Fruit fly (Drosophila melanogaster) whole organism, embryonic: ENCODE results near the gene Naxd.

ENCODE experiments used
- B-H1 ChIP-seq: fragments of 200-800 bp; sonication (Bioruptor generic); IDR thresholded peaks from 3 replicates; pipeline ENCODE4 v1.3.6; 2022; ENCODE audit warnings: missing biosample characterization, missing genetic modification characterization
- B-H2 ChIP-seq: fragments of 200-800 bp; sonication (Bioruptor generic); optimal IDR thresholded peaks from 2 replicates; lab custom pipeline; 2018; ENCODE audit warnings: missing biosample characterization, mild to moderate bottlenecking, missing genetic modification characterization
- Bdp1 ChIP-seq: fragments of 200-800 bp; sonication (Bioruptor generic); optimal IDR thresholded peaks from 3 replicates; lab custom pipeline; 2016; ENCODE audit warnings: missing biosample characterization, missing genetic modification characterization
- CG11504 ChIP-seq: fragments of 200-800 bp; sonication (Bioruptor generic); optimal IDR thresholded peaks from 3 replicates; lab custom pipeline; 2019; ENCODE audit warnings: missing biosample characterization, mild to moderate bottlenecking, missing genetic modification characterization, moderate library complexity
- CG11696 ChIP-seq: fragments of 200-800 bp; sonication (Bioruptor generic); IDR thresholded peaks from 2 replicates; pipeline ENCODE4 v1.3.6; 2022; ENCODE audit warnings: missing biosample characterization, missing genetic modification characterization
- CG12155 ChIP-seq: fragments of 200-800 bp; sonication (Bioruptor generic); optimal IDR thresholded peaks from 3 replicates; lab custom pipeline; 2016; ENCODE audit warnings: missing biosample characterization, missing genetic modification characterization
- CG12219 ChIP-seq: fragments of 200-800 bp; sonication (Bioruptor generic); optimal IDR thresholded peaks from 3 replicates; lab custom pipeline; 2018; ENCODE audit warnings: missing biosample characterization, mild to moderate bottlenecking, missing genetic modification characterization
- CG12769 ChIP-seq: fragments of 200-800 bp; sonication (Bioruptor generic); optimal IDR thresholded peaks from 2 replicates; lab custom pipeline; 2019; ENCODE audit warnings: missing biosample characterization, mild to moderate bottlenecking, missing genetic modification characterization, moderate library complexity
- CG13123 ChIP-seq: fragments of 200-800 bp; sonication (Bioruptor generic); optimal IDR thresholded peaks from 2 replicates; lab custom pipeline; 2016; ENCODE audit warnings: missing biosample characterization, missing genetic modification characterization
- CG14667 ChIP-seq: fragments of 200-800 bp; sonication (Bioruptor generic); IDR thresholded peaks from 2 replicates; pipeline ENCODE4 v1.3.6; 2022; ENCODE audit warnings: missing biosample characterization, missing genetic modification characterization
- CG14710 ChIP-seq: fragments of 200-800 bp; sonication (Bioruptor generic); optimal IDR thresholded peaks from 3 replicates; lab custom pipeline; 2019; ENCODE audit warnings: missing biosample characterization, mild to moderate bottlenecking, missing genetic modification characterization, moderate library complexity
- CG15514 ChIP-seq: fragments of 200-800 bp; sonication (Bioruptor generic); optimal IDR thresholded peaks from 3 replicates; lab custom pipeline; 2017; ENCODE audit warnings: missing biosample characterization, missing genetic modification characterization, mild to moderate bottlenecking, moderate library complexity, missing genetic modification reagents
- CG17568 ChIP-seq: fragments of 200-800 bp; sonication (Bioruptor generic); optimal IDR thresholded peaks from 2 replicates; lab custom pipeline; 2018; ENCODE audit warnings: missing biosample characterization, mild to moderate bottlenecking, missing genetic modification characterization, moderate library complexity
- CG17802 ChIP-seq: fragments of 200-800 bp; sonication (Bioruptor generic); optimal IDR thresholded peaks from 2 replicates; lab custom pipeline; 2018; ENCODE audit warnings: missing biosample characterization, mild to moderate bottlenecking, missing genetic modification characterization, moderate library complexity
- CG2678 ChIP-seq: fragments of 200-800 bp; sonication (Bioruptor generic); optimal IDR thresholded peaks from 3 replicates; lab custom pipeline; 2019; ENCODE audit warnings: missing biosample characterization, mild to moderate bottlenecking, missing genetic modification characterization, moderate library complexity
- CG42726 ChIP-seq: fragments of 200-800 bp; sonication (Bioruptor generic); IDR thresholded peaks from 2 replicates; pipeline ENCODE4 v1.3.6; 2022; ENCODE audit warnings: missing biosample characterization, missing genetic modification characterization; ENCODE audit not compliant: partially characterized antibody
- CG6791 ChIP-seq: fragments of 200-800 bp; sonication (Bioruptor generic); IDR thresholded peaks from 3 replicates; pipeline ENCODE4 v1.3.6; 2022; ENCODE audit warnings: missing biosample characterization, missing genetic modification characterization; ENCODE audit not compliant: partially characterized antibody
- CG7372 ChIP-seq: fragments of 200-800 bp; sonication (Bioruptor generic); IDR thresholded peaks from 2 replicates; pipeline ENCODE4 v1.3.6; 2022; ENCODE audit warnings: missing biosample characterization, missing genetic modification characterization
- D19A ChIP-seq: fragments of 200-800 bp; optimal IDR thresholded peaks from 3 replicates; lab custom pipeline; 2019; ENCODE audit warnings: missing biosample characterization, mild to moderate bottlenecking, missing genetic modification characterization, moderate library complexity
- Dll ChIP-seq: fragments of 200-800 bp; sonication (Bioruptor generic); IDR thresholded peaks from 4 replicates; pipeline ENCODE4 v1.3.6; 2022; ENCODE audit warnings: missing biosample characterization, missing genetic modification characterization; ENCODE audit not compliant: partially characterized antibody
- E2f2 ChIP-seq: fragments of 200-800 bp; sonication (Bioruptor generic); IDR thresholded peaks from 2 replicates; pipeline ENCODE4 v1.3.6; 2022; ENCODE audit warnings: missing biosample characterization, missing genetic modification characterization
- Ets65A ChIP-seq: fragments of 200-800 bp; sonication (Bioruptor generic); peaks from one replicate; lab custom pipeline; 2016; ENCODE audit warnings: missing biosample characterization, missing genetic modification characterization
- HLH4C ChIP-seq: fragments of 200-800 bp; sonication (Bioruptor generic); IDR thresholded peaks from 3 replicates; pipeline ENCODE4 v1.3.6; 2022; ENCODE audit warnings: missing biosample characterization, missing genetic modification characterization; ENCODE audit not compliant: partially characterized antibody
- HLH54F ChIP-seq: fragments of 200-800 bp; sonication (Bioruptor generic); optimal IDR thresholded peaks from 3 replicates; lab custom pipeline; 2016; ENCODE audit warnings: missing biosample characterization, missing genetic modification characterization
- Hand ChIP-seq: fragments of 200-800 bp; sonication (Bioruptor generic); optimal IDR thresholded peaks from 2 replicates; lab custom pipeline; 2017; ENCODE audit warnings: mild to moderate bottlenecking, missing biosample characterization, missing genetic modification reagents, missing genetic modification characterization
- HmgD ChIP-seq: fragments of 200-800 bp; sonication (Bioruptor generic); optimal IDR thresholded peaks from 3 replicates; lab custom pipeline; 2016; ENCODE audit warnings: missing biosample characterization, missing genetic modification characterization
- Hsf ChIP-seq: fragments of 200-800 bp; sonication (Bioruptor generic); optimal IDR thresholded peaks from 3 replicates; lab custom pipeline; 2016; ENCODE audit warnings: missing biosample characterization, missing genetic modification characterization
- Pdp1 ChIP-seq, 2 experiments: fragments of 200-800 bp; sonication (Bioruptor generic); optimal IDR thresholded peaks; 3 replicates each; lab custom pipeline; 2016; ENCODE audit warnings: missing biosample characterization in 2 of 2, missing genetic modification characterization in 2 of 2, mild to moderate bottlenecking in 1 of 2, moderate library complexity in 1 of 2
- Rfx ChIP-seq: fragments of 200-800 bp; sonication (Bioruptor generic); IDR thresholded peaks from 2 replicates; pipeline ENCODE4 v1.3.6; 2022; ENCODE audit warnings: missing biosample characterization, missing genetic modification characterization
- Scr ChIP-seq: fragments of 200-800 bp; sonication (Bioruptor generic); IDR thresholded peaks from 2 replicates; pipeline ENCODE4 v1.3.6; 2022; ENCODE audit warnings: missing biosample characterization, missing genetic modification characterization; ENCODE audit not compliant: partially characterized antibody
- Sry-β ChIP-seq: fragments of 200-800 bp; sonication (Bioruptor generic); optimal IDR thresholded peaks from 2 replicates; lab custom pipeline; 2018; ENCODE audit warnings: missing biosample characterization, mild to moderate bottlenecking, missing genetic modification characterization, moderate library complexity
- Taf1 ChIP-seq: fragments of 200-800 bp; sonication (Bioruptor generic); IDR thresholded peaks from 2 replicates; pipeline ENCODE4 v1.3.6; 2022; ENCODE audit warnings: missing biosample characterization, missing genetic modification characterization
- Vsx1 ChIP-seq: fragments of 200-800 bp; sonication (Bioruptor generic); optimal IDR thresholded peaks from 2 replicates; lab custom pipeline; 2017; ENCODE audit warnings: missing biosample characterization, mild to moderate bottlenecking, missing genetic modification characterization, missing genetic modification reagents
- croc ChIP-seq: fragments of 200-800 bp; sonication (Bioruptor generic); conservative IDR thresholded peaks from 3 replicates; pipeline ENCODE4 v1.3.6; 2022; ENCODE audit warnings: missing biosample characterization, missing genetic modification characterization
- dimm ChIP-seq: fragments of 200-800 bp; sonication (Bioruptor generic); IDR thresholded peaks from 2 replicates; pipeline ENCODE4 v1.3.6; 2022; ENCODE audit warnings: missing biosample characterization, missing genetic modification characterization
- her ChIP-seq: fragments of 200-800 bp; sonication (Bioruptor generic); optimal IDR thresholded peaks from 2 replicates; lab custom pipeline; 2016; ENCODE audit warnings: missing biosample characterization, missing genetic modification characterization
- hth ChIP-seq: fragments of >200 bp; optimal IDR thresholded peaks from 2 replicates; lab custom pipeline; 2017; ENCODE audit warnings: inconsistent platforms
- maf-S ChIP-seq: fragments of 200-800 bp; sonication (Bioruptor generic); optimal IDR thresholded peaks from 2 replicates; lab custom pipeline; 2016; ENCODE audit warnings: missing biosample characterization, missing genetic modification characterization
- nau ChIP-seq: fragments of 200-800 bp; sonication (Bioruptor generic); optimal IDR thresholded peaks from 3 replicates; lab custom pipeline; 2017; ENCODE audit warnings: missing biosample characterization, mild to moderate bottlenecking, missing genetic modification characterization, missing genetic modification reagents
- oc ChIP-seq: fragments of 200-800 bp; sonication (Bioruptor generic); optimal IDR thresholded peaks from 2 replicates; lab custom pipeline; 2018; ENCODE audit warnings: missing biosample characterization, mild to moderate bottlenecking, missing genetic modification characterization, moderate library complexity
- pzg ChIP-seq: fragments of 200-800 bp; sonication (Bioruptor generic); optimal IDR thresholded peaks from 3 replicates; lab custom pipeline; 2018; ENCODE audit warnings: missing biosample characterization, mild to moderate bottlenecking, missing genetic modification characterization, moderate library complexity
- row ChIP-seq: fragments of 200-800 bp; sonication (Bioruptor generic); IDR thresholded peaks from 3 replicates; pipeline ENCODE4 v1.3.6; 2022; ENCODE audit warnings: missing biosample characterization, missing genetic modification characterization
- stc ChIP-seq: fragments of 200-800 bp; sonication (Bioruptor generic); IDR thresholded peaks from 2 replicates; pipeline ENCODE4 v1.3.6; 2022; ENCODE audit warnings: missing biosample characterization, missing genetic modification characterization
- tap ChIP-seq: fragments of 200-800 bp; optimal IDR thresholded peaks from 3 replicates; lab custom pipeline; 2019; ENCODE audit warnings: missing biosample characterization, mild to moderate bottlenecking, missing genetic modification characterization, moderate library complexity
- tll ChIP-seq, 2 experiments: fragments of 200-800 bp in 1 of 2; fragments of >200 bp in 1 of 2; sonication (Bioruptor generic) in 1 of 2; optimal IDR thresholded peaks; 2 replicates each; lab custom pipeline; 2017 to 2019; ENCODE audit warnings: missing biosample characterization in 2 of 2, missing genetic modification characterization in 2 of 2, mild to moderate bottlenecking in 1 of 2, moderate library complexity in 1 of 2
- vvl ChIP-seq: fragments of 200-800 bp; sonication (Bioruptor generic); IDR thresholded peaks from 2 replicates; pipeline ENCODE4 v1.3.6; 2022; ENCODE audit warnings: missing biosample characterization, missing genetic modification characterization
- z ChIP-seq: fragments of 200-800 bp; sonication (Bioruptor generic); IDR thresholded peaks from 3 replicates; pipeline ENCODE4 v1.3.6; 2022; ENCODE audit warnings: missing biosample characterization, missing genetic modification characterization
- zfh2 ChIP-seq: fragments of 200-800 bp; sonication (Bioruptor generic); optimal IDR thresholded peaks from 2 replicates; lab custom pipeline; 2016; ENCODE audit warnings: missing biosample characterization, missing genetic modification characterization

Gene Naxd

DNA sequence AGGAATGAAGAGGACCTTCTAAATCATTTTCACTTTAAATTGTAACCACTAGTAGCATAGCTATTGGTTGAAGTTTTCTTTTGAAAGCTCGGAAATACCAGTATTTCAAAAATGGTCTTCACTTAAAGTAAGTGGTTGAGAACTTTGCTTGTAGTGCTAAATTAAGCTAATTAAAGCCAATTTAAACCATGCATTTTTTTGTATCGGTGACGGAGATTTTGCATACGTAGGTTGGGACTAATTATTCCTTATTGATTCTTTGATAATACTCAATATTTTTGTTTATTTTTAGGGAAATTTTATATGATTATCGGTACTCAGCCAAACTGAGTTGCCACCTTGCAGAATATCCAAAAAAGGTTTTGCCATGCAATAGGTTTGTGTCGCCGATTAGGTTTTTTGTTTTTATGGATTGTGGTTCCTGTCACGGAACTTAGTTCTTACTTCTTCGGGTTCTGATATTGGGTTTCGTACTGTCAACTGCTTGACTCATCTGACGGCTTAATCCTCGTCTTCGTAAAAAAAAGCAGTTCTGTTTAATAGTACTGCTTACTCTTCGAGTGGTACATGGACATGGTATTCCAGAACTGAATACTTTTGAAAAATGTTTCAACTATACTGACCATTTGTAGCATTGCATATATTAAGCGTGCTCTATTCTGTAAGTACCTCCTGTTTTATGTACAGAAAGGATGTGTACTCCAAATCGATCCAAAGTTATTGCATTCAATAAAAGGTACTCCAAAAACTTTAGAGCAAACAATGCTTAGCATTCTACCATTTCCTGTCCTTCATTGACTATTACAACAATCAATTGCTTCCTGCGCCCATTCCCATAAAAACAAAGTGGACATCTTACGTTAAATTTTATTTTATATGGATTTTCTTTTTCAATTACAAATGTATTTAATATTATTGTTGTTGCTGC lies 42.8 kb upstream of the Naxd start (continued):
- TF ChIP-seq CG2678 (tag; lab: Kevin White, UChicago) (no peak), vvl (GFP tag; lab: Robert Waterston, UW) (peak; percentile 48), CG12769 (tag; lab: Kevin White, UChicago) (peak; percentile 31), CG17568 (no peak), D19A (no peak), Pdp1 (GFP tag; optimal IDR thresholded peaks at IDR 0.05; lab: Kevin White, UChicago) (peak in 1 of 2 experiments; percentile 9), CG11696 (GFP tag; lab: Robert Waterston, UW) (no peak), maf-S (no peak), B-H2 (GFP tag; lab: Kevin White, UChicago) (no peak), nau (no peak), Scr (GFP tag; lab: Robert Waterston, UW) (no peak), hth (lab: Kevin White, UChicago) (no peak), HLH54F (GFP tag; lab: Kevin White, UChicago) (peak; percentile 8), stc (GFP tag; lab: Robert Waterston, UW) (no peak), CG6791 (GFP tag; lab: Robert Waterston, UW) (peak; percentile 58; the same call in 1 of the 3 replicates), CG13123 (GFP tag; lab: Kevin White, UChicago) (no peak), CG12219 (GFP tag; lab: Kevin White, UChicago) (no peak), CG12155 (GFP tag; lab: Kevin White, UChicago) (peak; percentile 8), Vsx1 (GFP tag; lab: Kevin White, UChicago) (peak; percentile 96), Rfx (GFP tag; lab: Robert Waterston, UW) (peak; percentile 22; the same call in 1 of the 2 replicates), her (peak; percentile 29), tll (GFP tag; optimal IDR thresholded peaks at IDR 0.05; lab: Kevin White, UChicago) (no peak), pzg (GFP tag; lab: Kevin White, UChicago) (peak; percentile 45), CG14667 (GFP tag; lab: Robert Waterston, UW) (no peak), Hsf (no peak), CG17802 (no peak), tap (tag; lab: Kevin White, UChicago) (no peak), row (GFP tag; lab: Robert Waterston, UW) (no peak), z (GFP tag; lab: Robert Waterston, UW) (no peak), oc (tag; lab: Kevin White, UChicago) (peak; percentile 71), zfh2 (GFP tag; lab: Kevin White, UChicago) (no peak), E2f2 (GFP tag; lab: Robert Waterston, UW) (peak; percentile 54), CG14710 (peak; percentile 57), Sry-β (GFP tag; lab: Kevin White, UChicago) (no peak), Dll (GFP tag; lab: Robert Waterston, UW) (no peak), Bdp1 (no peak), dimm (no peak), CG11504 (tag; lab: Kevin White, UChicago) (peak; percentile 44), Hand (GFP tag; lab: Kevin White, UChicago) (no peak), HLH4C (no peak), HmgD (GFP tag; lab: Kevin White, UChicago) (peak; percentile 86), croc (GFP tag; lab: Robert Waterston, UW) (no peak), CG7372 (GFP tag; lab: Robert Waterston, UW) (no peak), B-H1 (no peak), Ets65A (peak; percentile 84), CG15514 (peak; percentile 19), CG42726 (GFP tag; lab: Robert Waterston, UW) (peak; percentile 79; the same call in 1 of the 2 replicates), Taf1 (no peak)
